Fruit fly (Drosophila melanogaster): ENCODE results near the gene msn.
A peak's percentile ranks its signal among the peaks of the same experiment; 100 is the strongest.

Gene msn

DNA sequence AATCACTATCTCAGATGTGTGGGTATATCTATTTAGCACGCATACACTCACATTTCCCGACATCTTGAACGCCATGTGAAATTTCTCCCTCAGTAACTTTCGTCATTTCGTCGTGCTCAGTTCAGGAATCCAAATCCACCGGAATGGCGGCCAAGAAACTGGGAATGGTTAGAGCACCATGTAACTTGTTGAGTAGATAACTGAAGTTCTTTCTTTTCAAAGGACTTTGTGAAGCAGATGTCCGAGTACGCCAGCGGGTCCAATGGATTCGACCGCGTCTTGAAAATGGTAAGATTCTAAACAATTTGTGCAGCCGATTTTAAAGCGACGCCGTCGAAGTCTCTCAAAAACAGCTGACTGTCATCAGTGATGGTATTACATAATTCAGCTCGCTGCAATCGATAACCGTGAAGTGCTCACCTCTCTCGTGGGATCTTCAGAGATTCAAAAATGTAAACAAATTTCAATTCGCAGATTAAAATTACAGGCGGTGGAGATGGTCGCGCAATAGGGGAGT is 12.9 kb upstream of the msn start, which contains the start of the genes CG16985 and CG12182 (continued):
- TF ChIP-seq vri (GFP tag; optimal IDR thresholded peaks at IDR 0.05), result peak; percentile 98

DNA sequence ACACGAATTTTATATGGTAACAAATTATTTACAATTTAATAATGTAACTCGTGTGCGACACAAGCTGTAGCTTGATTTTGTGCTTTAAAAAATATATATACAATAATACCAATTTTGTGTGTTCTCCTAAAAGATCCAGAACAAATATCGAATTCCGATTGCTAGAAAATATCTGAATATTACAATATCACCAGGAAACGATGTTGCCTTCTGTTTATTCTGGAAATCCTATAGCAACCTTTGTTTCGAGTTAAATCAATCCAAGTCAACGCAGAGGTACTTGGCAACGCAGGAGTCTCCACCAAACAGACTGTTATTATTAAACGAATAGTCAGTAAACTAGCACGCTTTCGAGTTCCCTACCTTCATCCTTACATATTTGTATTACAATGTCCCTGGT is 9.1 kb upstream of the msn start, which contains the start of gene CG16984:
Gene CG16984, plus strand, starts transcription at position 301 of the 400 bp plus-strand sequence.
- TF ChIP-seq Ets96B (tag; optimal IDR thresholded peaks at IDR 0.05), result no peak
- no peak for TF ChIP-seq Hr39 (GFP tag; optimal IDR thresholded peaks at IDR 0.05)
- TF ChIP-seq cyc (GFP tag; optimal IDR thresholded peaks at IDR 0.05), result no peak
- no peak for TF ChIP-seq CG8632 (GFP tag; optimal IDR thresholded peaks at IDR 0.05)
- no peak for TF ChIP-seq salr (GFP tag; optimal IDR thresholded peaks at IDR 0.05)
- no peak for TF ChIP-seq svp (GFP tag)
- TF ChIP-seq Hr4 (GFP tag; optimal IDR thresholded peaks at IDR 0.05), result no peak
- TF ChIP-seq Blimp-1 (GFP tag; optimal IDR thresholded peaks at IDR 0.05), result no peak
- TF ChIP-seq Sox15 (GFP tag; optimal IDR thresholded peaks at IDR 0.05), result no peak
- TF ChIP-seq CG6163 (GFP tag; IDR thresholded peaks at IDR 0.05), result no peak
- TF ChIP-seq CG6276 (GFP tag; optimal IDR thresholded peaks at IDR 0.05), result no peak
- no peak for TF ChIP-seq net (GFP tag; optimal IDR thresholded peaks at IDR 0.05)
- TF ChIP-seq OdsH (GFP tag; optimal IDR thresholded peaks at IDR 0.05), result no peak
- no peak for TF ChIP-seq Sox102F (GFP tag; optimal IDR thresholded peaks at IDR 0.05)
- no peak for TF ChIP-seq spab (GFP tag; optimal IDR thresholded peaks at IDR 0.05)
- no peak for TF ChIP-seq Eip75B (GFP tag; optimal IDR thresholded peaks at IDR 0.05)
- no peak for TF ChIP-seq CG8119 (GFP tag; IDR thresholded peaks at IDR 0.05)
- no peak for TF ChIP-seq eg (GFP tag; IDR thresholded peaks at IDR 0.05)

DNA sequence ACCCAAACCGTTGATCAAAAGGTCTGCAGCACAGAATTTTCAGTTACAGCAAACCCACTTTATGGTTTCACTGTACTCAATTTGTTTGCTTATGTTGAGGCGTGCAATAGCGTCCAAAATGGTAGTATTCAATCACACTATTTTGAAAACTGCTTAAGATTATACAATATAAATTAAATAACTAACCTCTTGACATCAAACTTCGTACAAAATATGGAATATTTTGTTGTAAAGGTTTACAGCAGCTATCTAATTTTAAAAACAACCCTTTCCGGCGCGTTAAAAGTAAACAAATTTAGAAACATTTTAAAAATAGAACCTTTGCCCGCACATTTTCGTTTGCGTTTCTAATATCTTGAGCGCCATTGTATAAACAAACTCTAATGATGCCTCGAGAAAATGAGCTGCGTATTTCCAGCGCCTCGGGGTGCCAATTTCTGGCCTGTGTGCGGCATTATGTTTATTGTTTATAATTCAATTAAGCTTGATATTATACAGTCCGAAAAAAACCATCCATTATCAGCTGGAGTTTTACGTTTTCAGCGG is 4.5 kb upstream of the msn start:
- TF ChIP-seq Eip93F (GFP tag; optimal IDR thresholded peaks at IDR 0.05) (no peak), dac (GFP tag; optimal IDR thresholded peaks at IDR 0.05) (peak; percentile 13), cyc (GFP tag; optimal IDR thresholded peaks at IDR 0.05) (no peak), CG15336 (GFP tag; IDR thresholded peaks at IDR 0.05) (0 out of 2 replicates have a peak, but pooled peaks have one; percentile 7), CG32006 (GFP tag; optimal IDR thresholded peaks at IDR 0.05) (peak; percentile 28), CG6808 (GFP tag; optimal IDR thresholded peaks at IDR 0.05) (no peak), CG6276 (GFP tag; optimal IDR thresholded peaks at IDR 0.05) (no peak), eg (GFP tag; IDR thresholded peaks at IDR 0.05) (0 out of 3 replicates have a peak, but pooled peaks have one; percentile 8), salr (GFP tag; optimal IDR thresholded peaks at IDR 0.05) (no peak), CG3919 (GFP tag; optimal IDR thresholded peaks at IDR 0.05) (no peak), Ets21C (GFP tag; optimal IDR thresholded peaks at IDR 0.05) (no peak), CG3032 (tag; optimal IDR thresholded peaks at IDR 0.05) (no peak), topi (GFP tag; optimal IDR thresholded peaks at IDR 0.05) (no peak), CG11902 (GFP tag; optimal IDR thresholded peaks at IDR 0.05) (no peak), CG6854 (GFP tag; optimal IDR thresholded peaks at IDR 0.05) (no peak), CG7368 (GFP tag; optimal IDR thresholded peaks at IDR 0.05) (no peak), ss (GFP tag; optimal IDR thresholded peaks at IDR 0.05) (no peak), CG6163 (GFP tag; IDR thresholded peaks at IDR 0.05) (0 out of 3 replicates have a peak, but pooled peaks have one; percentile 5), acj6 (GFP tag; optimal IDR thresholded peaks at IDR 0.05) (no peak), Hr4 (GFP tag; optimal IDR thresholded peaks at IDR 0.05) (no peak), CG34406 (GFP tag; optimal IDR thresholded peaks at IDR 0.05) (no peak), Eip78C (GFP tag) (peak; percentile 75), fd59A (GFP tag; optimal IDR thresholded peaks at IDR 0.05) (no peak), CG8319 (GFP tag; optimal IDR thresholded peaks at IDR 0.05) (no peak), CG6792 (GFP tag; optimal IDR thresholded peaks at IDR 0.05) (no peak), CG16779 (tag; optimal IDR thresholded peaks at IDR 0.05) (no peak)
